Fruit fly (Drosophila melanogaster): Measurements from ENCODE around the gene CG8281.

The CG8281 gene

DNA sequence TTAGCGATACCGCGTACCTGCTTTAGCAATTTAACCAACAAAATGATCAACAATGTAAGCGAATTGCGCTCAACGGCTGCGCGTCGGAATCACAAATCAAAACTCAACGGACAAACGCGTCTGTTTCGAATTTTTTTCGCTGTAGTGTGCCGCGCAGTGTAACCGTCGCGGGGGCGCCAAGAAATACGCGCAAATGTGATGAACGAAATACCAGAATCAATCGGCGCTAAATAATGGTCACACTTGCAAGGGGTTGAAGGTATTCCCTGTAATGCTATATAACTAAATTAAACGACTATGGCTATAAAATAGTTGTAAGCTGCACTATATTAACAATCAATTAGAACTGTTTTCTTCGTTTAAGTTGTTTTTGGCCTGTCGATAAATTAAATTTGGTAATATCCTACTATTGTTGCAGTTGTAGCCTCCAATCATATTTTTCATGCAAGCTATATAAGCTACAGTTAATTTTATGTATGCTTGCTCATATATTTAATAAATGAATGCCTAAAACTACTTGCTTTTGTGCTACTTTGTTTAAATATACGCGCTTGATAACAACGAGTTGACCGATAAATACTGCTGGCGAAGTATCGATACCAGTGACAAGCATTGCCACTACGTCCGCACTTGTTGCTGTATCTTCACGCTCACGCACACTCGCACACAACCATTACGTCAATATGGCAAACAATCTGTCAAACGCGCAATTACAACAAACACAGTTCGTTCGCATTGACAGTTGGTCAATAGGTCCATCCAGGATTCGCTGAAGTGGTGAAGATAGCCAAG lies at the start of gene CG8281, which contains the start of gene pbl:
CG8281 (plus strand) TSS at position 699 of the 792 bp plus-strand sequence.
pbl (minus strand) TSS at position 190 of the 792 bp plus-strand sequence.
- TF ChIP-seq CTCF (optimal IDR thresholded peaks at IDR 0.05) (peak in 1 of 2 experiments; percentile 4), CG8478 (optimal IDR thresholded peaks at IDR 0.05) (no peak)

dm6 chr3L:7863267-7863765 lies 48.9 kb upstream of the CG8281 start:
- TF ChIP-seq CG8478 (optimal IDR thresholded peaks at IDR 0.05) = no peak
- no peak for TF ChIP-seq CTCF (optimal IDR thresholded peaks at IDR 0.05)

dm6 chr3L:7863766-7864305 lies 48.4 kb upstream of the CG8281 start:
- TF ChIP-seq CG8478 (optimal IDR thresholded peaks at IDR 0.05) (no peak), CTCF (optimal IDR thresholded peaks at IDR 0.05) (no peak)

dm6 chr3L:7865094-7865746 lies 47.0 kb upstream of the CG8281 start:
- TF ChIP-seq CG8478 (optimal IDR thresholded peaks at IDR 0.05) (no peak), CTCF (optimal IDR thresholded peaks at IDR 0.05) (no peak)

DNA sequence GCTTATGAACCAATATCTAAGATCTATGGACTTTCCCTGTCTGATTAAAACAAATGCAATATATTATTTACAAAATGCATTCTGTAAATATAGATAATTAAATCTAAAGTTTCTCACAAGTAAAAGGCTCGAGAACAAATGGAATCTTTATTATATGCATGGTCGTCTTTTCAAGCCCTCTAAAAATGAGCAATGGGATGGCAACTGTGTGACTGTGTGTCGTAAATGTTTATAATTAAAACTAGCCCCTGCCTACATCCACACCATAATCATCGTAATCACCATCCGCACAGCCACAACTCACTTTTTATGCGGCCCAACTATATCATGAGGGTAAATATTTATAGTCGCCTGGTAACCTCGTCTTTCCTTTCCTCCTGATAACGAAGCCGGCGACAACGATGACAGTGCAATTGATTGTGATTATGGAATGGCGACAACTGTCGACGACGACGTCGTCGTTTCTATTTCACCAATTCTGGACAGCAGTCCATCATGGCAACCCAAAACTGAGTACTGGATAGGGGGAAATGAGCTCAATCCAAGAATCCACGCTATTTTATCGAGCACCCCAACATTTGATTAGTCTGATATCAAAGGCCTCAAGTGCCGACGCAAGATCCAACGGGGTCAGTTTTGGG lies 46.4 kb upstream of the CG8281 start:
- no peak for TF ChIP-seq CG8478 (optimal IDR thresholded peaks at IDR 0.05)
- TF ChIP-seq CTCF (optimal IDR thresholded peaks at IDR 0.05) = no peak

DNA sequence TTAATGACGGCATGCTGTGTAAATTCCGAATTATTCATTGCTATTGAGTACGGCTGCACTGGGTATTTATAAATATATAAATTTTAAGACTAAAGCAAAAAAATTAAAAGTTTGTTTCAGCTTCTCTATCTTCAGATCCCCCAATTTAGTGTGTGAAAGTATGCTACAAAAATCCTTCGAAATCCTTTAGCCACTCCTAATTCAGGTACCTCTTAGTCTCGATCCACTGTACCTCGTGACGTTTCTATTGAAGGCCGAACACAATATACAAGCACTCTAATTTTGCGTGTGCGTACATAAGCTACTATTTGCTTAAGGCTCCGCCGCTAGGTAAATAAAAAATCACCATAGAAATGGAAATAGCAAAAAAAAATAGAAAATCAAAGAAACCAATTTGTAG lies 45.7 kb upstream of the CG8281 start:
- TF ChIP-seq CG8478 (optimal IDR thresholded peaks at IDR 0.05) = no peak
- no peak for TF ChIP-seq CTCF (optimal IDR thresholded peaks at IDR 0.05)

DNA sequence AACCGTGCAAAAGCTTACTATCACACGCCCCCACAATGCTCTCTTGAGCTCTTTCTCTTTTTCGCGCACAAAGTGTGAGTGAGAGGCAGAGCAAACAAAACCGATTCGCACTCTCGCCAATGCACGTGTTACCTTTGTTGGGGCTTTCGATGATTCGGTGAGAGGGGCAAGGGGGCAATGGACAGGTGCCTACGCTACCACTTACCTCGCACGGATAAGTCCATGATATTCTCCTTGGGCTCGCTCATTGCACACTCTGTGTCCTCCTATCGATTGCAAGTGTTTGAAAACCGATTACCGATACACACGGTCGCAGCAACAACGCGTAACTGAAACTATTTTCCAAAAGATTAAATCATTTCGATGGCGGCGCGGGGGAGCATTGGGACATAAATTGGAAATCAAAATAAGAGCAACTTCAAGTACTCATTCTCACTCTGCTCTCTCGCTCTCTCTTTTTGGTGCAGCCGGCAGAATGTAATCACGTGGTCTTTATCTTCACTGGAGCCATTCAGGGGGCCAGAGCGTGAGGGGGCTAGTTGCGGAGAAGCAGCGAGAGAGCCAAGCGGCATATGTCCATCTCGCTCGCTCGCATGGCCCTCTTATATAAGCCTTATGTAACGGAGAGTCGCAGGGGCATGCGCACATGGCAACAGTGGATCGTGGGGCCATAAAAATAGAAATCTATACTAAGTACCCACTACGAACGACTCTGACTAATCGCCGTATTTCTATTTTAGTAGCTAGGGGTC lies 45.1 kb upstream of the CG8281 start, which contains the start of gene Pdp1:
Pdp1 (minus strand) TSS at position 334 of the 752 bp plus-strand sequence.
- TF ChIP-seq CTCF (optimal IDR thresholded peaks at IDR 0.05) (no peak), CG8478 (optimal IDR thresholded peaks at IDR 0.05) (no peak)

dm6 chr3L:7868581-7869236 lies 43.6 kb upstream of the CG8281 start, which contains the start of gene CG32365:
Gene CG32365 (plus strand): TSS chr3L:7869042.
- TF ChIP-seq CTCF (optimal IDR thresholded peaks at IDR 0.05) (no peak), CG8478 (optimal IDR thresholded peaks at IDR 0.05) (no peak)

DNA sequence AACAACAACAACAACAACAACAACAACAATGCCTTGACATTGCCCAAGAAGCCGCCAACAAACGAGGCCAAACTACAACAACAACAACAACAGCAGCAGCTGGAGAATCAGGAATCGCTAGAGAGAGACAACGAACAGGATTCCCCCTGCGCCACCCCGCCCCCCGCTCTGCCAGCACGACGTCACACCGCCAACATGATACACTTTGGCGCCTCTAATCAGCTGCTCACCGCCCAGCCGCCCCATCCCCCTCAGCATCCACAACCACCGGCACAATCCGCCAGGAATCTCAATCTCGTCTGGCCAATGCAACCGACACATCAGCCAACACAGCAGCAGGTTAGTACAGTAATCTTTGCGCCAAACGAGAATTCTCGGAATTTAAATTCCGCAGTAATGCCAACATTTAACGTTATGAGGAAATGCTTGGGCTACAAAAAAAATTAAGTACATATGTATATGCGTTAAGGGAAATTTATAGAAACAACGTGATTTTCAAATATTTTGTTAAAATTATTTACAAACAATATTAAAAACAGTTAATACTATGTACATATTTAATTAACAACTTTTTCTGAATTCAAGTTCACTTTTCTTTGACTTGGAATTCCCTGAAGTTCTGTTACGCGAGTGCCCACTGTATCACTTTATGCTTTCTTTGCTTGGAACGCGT lies 42.4 kb upstream of the CG8281 start:
- no peak for TF ChIP-seq CG8478 (optimal IDR thresholded peaks at IDR 0.05)
- TF ChIP-seq CTCF (optimal IDR thresholded peaks at IDR 0.05) = no peak

dm6 chr3L:7870388-7870740 lies 41.9 kb upstream of the CG8281 start:
- TF ChIP-seq CG8478 (optimal IDR thresholded peaks at IDR 0.05) (no peak), CTCF (optimal IDR thresholded peaks at IDR 0.05) (no peak)

- TF ChIP-seq CTCF (optimal IDR thresholded peaks at IDR 0.05) (no peak), CG8478 (optimal IDR thresholded peaks at IDR 0.05) (no peak)
Measured at dm6 chr3L:7874507-7874906, 37.8 kb upstream of the CG8281 start.

DNA sequence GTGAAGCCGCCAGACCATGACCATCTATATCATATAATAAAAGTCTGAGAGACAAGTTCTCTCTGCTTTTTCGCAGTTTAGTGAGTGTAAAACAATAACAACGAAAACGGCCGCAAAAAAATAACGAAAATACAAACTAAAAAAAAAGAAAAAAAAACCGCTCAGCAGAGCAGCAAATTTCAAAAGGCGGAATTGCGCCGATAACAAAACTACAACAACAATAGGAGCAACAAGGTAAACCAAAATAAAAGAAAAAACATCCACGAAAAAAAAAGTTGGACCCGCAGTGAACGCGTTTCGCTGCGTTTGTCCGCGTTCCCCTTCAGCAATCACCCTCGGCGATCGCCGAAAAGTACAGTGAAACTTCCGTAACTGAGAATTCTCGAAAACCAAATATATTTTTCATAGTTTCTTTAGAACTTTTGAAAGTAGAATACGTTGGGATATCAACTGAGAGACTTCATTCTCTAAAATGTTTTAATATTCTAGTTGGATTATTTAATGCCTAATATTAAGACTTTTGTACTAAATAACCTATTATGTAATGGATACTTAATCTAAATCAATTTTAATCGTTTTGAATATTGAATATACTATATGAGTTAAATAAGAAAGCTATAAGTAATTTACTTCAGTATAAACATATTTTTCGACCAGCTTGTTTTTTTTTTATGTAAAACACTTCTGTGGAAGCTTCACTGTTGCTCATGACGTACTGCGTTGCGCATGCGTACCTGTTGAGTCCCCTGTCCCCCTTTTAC lies 36.5 kb upstream of the CG8281 start:
- TF ChIP-seq CG8478 (optimal IDR thresholded peaks at IDR 0.05) = no peak
- no peak for TF ChIP-seq CTCF (optimal IDR thresholded peaks at IDR 0.05)

- no peak for TF ChIP-seq CTCF (optimal IDR thresholded peaks at IDR 0.05)
- no peak for TF ChIP-seq CG8478 (optimal IDR thresholded peaks at IDR 0.05)
Measured at dm6 chr3L:7876367-7876703, 35.9 kb upstream of the CG8281 start.
